Fruit fly (Drosophila melanogaster): Measurements from ENCODE around the gene CG14957.

CG14957 gene

dm6 chr3L:3198447-3199402 is 11.4 kb downstream of the CG14957 start, which contains the start of the genes CG32276 and gry (continued):
- TF ChIP-seq Scr (GFP tag; IDR thresholded peaks at IDR 0.05; ENCODE audit: partially characterized antibody) (peak; percentile 53), Kr (GFP tag; optimal IDR thresholded peaks at IDR 0.05) (no peak), pita (GFP tag; optimal IDR thresholded peaks at IDR 0.05) (no peak), pnt (GFP tag; optimal IDR thresholded peaks at IDR 0.05) (peak; percentile 61), sob (GFP tag; IDR thresholded peaks at IDR 0.05) (peak; percentile 82), CG6254 (GFP tag; optimal IDR thresholded peaks at IDR 0.05) (no peak), ash1 (GFP tag; optimal IDR thresholded peaks at IDR 0.05) (no peak), CG3065 (GFP tag; optimal IDR thresholded peaks at IDR 0.05) (peak; percentile 50), CG17361 (GFP tag; IDR thresholded peaks at IDR 0.05) (no peak; the same call in 2 of the 3 replicates), YL-1 (GFP tag; optimal IDR thresholded peaks at IDR 0.05) (peak; percentile 93), fd102C (GFP tag; optimal IDR thresholded peaks at IDR 0.05) (peak; percentile 18), Bdp1 (GFP tag; optimal IDR thresholded peaks at IDR 0.05) (peak; percentile 65), CG10431 (GFP tag; optimal IDR thresholded peaks at IDR 0.05) (no peak), Doc2 (GFP tag; IDR thresholded peaks at IDR 0.05) (no peak), NFAT (GFP tag; IDR thresholded peaks at IDR 0.05) (peak; percentile 75), gce (GFP tag; IDR thresholded peaks at IDR 0.05) (no peak), fru (optimal IDR thresholded peaks at IDR 0.05) (no peak), bbx (GFP tag; IDR thresholded peaks at IDR 0.05; ENCODE audit: partially characterized antibody) (no peak), CG30403 (GFP tag; optimal IDR thresholded peaks at IDR 0.05) (peak; percentile 84), Sry-δ (GFP tag; optimal IDR thresholded peaks at IDR 0.05) (peak; percentile 77), Ssrp (tag; optimal IDR thresholded peaks at IDR 0.05) (peak; percentile 55), Meics (GFP tag; optimal IDR thresholded peaks at IDR 0.05) (peak; percentile 78), CG4328 (GFP tag; optimal IDR thresholded peaks at IDR 0.05) (peak; percentile 70), Abd-B (GFP tag; optimal IDR thresholded peaks at IDR 0.05) (peak; percentile 43), CG30431 (GFP tag; optimal IDR thresholded peaks at IDR 0.05) (peak; percentile 9), CG13624 (GFP tag; optimal IDR thresholded peaks at IDR 0.05) (peak; percentile 80), CG10147 (GFP tag; optimal IDR thresholded peaks at IDR 0.05) (no peak), Gug (GFP tag; IDR thresholded peaks at IDR 0.05) (peak; percentile 68; the same call in 2 of the 4 replicates), eve (GFP tag; optimal IDR thresholded peaks at IDR 0.05) (no peak), dati (GFP tag; IDR thresholded peaks at IDR 0.05) (peak; percentile 48; the same call in 1 of the 2 replicates), dimm (GFP tag; IDR thresholded peaks at IDR 0.05) (no peak), gem (tag; optimal IDR thresholded peaks at IDR 0.05) (no peak), CG16815 (GFP tag; optimal IDR thresholded peaks at IDR 0.05) (peak; percentile 47), ssp (GFP tag; IDR thresholded peaks at IDR 0.05) (peak; percentile 46), knrl (GFP tag; IDR thresholded peaks at IDR 0.05; ENCODE audit: partially characterized antibody) (peak; percentile 62), CG4282 (GFP tag; optimal IDR thresholded peaks at IDR 0.05) (peak; percentile 67), slou (GFP tag; optimal IDR thresholded peaks at IDR 0.05) (peak; percentile 58), CG7556 (GFP tag; optimal IDR thresholded peaks at IDR 0.05) (peak; percentile 60), trh (GFP tag; optimal IDR thresholded peaks at IDR 0.05) (peak; percentile 63), CG32767 (GFP tag; IDR thresholded peaks at IDR 0.05) (peak; percentile 64), en (GFP tag; optimal IDR thresholded peaks at IDR 0.05) (peak; percentile 53), CG7745 (tag; optimal IDR thresholded peaks at IDR 0.05) (no peak), CG9817 (tag; optimal IDR thresholded peaks at IDR 0.05) (peak; percentile 67), scrt (GFP tag; optimal IDR thresholded peaks at IDR 0.05) (peak; percentile 76), CG3407 (GFP tag; optimal IDR thresholded peaks at IDR 0.05) (peak; percentile 33), pb (GFP tag; optimal IDR thresholded peaks at IDR 0.05) (peak; percentile 36), z (GFP tag; IDR thresholded peaks at IDR 0.05) (0 out of 3 replicates have a peak, but pooled peaks have one; percentile 34), CG3726 (GFP tag; IDR thresholded peaks at IDR 0.05) (0 out of 3 replicates have a peak, but pooled peaks have one; percentile 55), CG1832 (GFP tag; optimal IDR thresholded peaks at IDR 0.05) (no peak)

Data from whole organism, embryonic.